Fruit fly (Drosophila melanogaster) whole organism, wandering third instar larva: Measurements from ENCODE around the gene endos.

Experiments
- CG9705 ChIP-seq: fragments of 200-800 bp; sonication (Bioruptor generic); optimal IDR thresholded peaks from 2 replicates; lab custom pipeline; 2018; ENCODE audit warnings: missing biosample characterization, mild to moderate bottlenecking, missing genetic modification characterization
- CrebA ChIP-seq: fragments of 200-800 bp; sonication (Bioruptor generic); optimal IDR thresholded peaks from 2 replicates; lab custom pipeline; 2016; ENCODE audit warnings: missing biosample characterization, mild to moderate bottlenecking, missing genetic modification characterization, borderline replicate concordance
- Dfd ChIP-seq: fragments of >200 bp; optimal IDR thresholded peaks from 2 replicates; lab custom pipeline; 2017; ENCODE audit warnings: missing biosample characterization, missing genetic modification characterization
- Dif ChIP-seq: fragments of 200-275, 200-300 bp; sonication (Bioruptor generic); optimal IDR thresholded peaks from 2 replicates; lab custom pipeline; 2018; ENCODE audit warnings: missing biosample characterization, missing genetic modification characterization; ENCODE audit not compliant: partially characterized antibody
- HLH106 ChIP-seq: fragments of 200-800 bp; optimal IDR thresholded peaks from 3 replicates; lab custom pipeline; 2019; ENCODE audit warnings: missing biosample characterization, mild to moderate bottlenecking, missing genetic modification characterization, moderate library complexity
- Hnf4 ChIP-seq: fragments of 200-800 bp; sonication (Bioruptor generic); optimal IDR thresholded peaks from 2 replicates; lab custom pipeline; 2016; ENCODE audit warnings: missing biosample characterization, mild to moderate bottlenecking, missing genetic modification characterization
- Hr78 ChIP-seq: fragments of >200 bp; optimal IDR thresholded peaks from 2 replicates; lab custom pipeline; 2017; ENCODE audit warnings: missing biosample characterization, missing genetic modification characterization
- Hr83 ChIP-seq: fragments of 200-300 bp; sonication (Bioruptor generic); optimal IDR thresholded peaks from 2 replicates; lab custom pipeline; 2016; ENCODE audit warnings: missing biosample characterization, mild to moderate bottlenecking, missing genetic modification characterization, moderate library complexity; ENCODE audit not compliant: poor library complexity, severe bottlenecking
- Jra ChIP-seq: sonication (Bioruptor generic); optimal IDR thresholded peaks from 2 replicates; lab custom pipeline; 2016; ENCODE audit warnings: missing biosample characterization, missing genetic modification characterization
- Mio ChIP-seq: sonication (Bioruptor generic); optimal IDR thresholded peaks from 2 replicates; lab custom pipeline; 2016; ENCODE audit warnings: missing biosample characterization, missing genetic modification characterization
- Myc ChIP-seq: fragments of >200 bp; optimal IDR thresholded peaks from 2 replicates; lab custom pipeline; 2017
- OdsH ChIP-seq: fragments of 200-800 bp; sonication (Bioruptor generic); optimal IDR thresholded peaks from 2 replicates; lab custom pipeline; 2016; ENCODE audit warnings: missing biosample characterization, mild to moderate bottlenecking, missing genetic modification characterization
- Rel ChIP-seq, 2 experiments: fragments of 200-800 bp; sonication (Bioruptor generic) in 1 of 2; optimal IDR thresholded peaks; 2 replicates in 1 of 2; 3 replicates in 1 of 2; lab custom pipeline; 2016 to 2019; ENCODE audit warnings: mild to moderate bottlenecking in 2 of 2, missing biosample characterization in 2 of 2, missing genetic modification characterization in 2 of 2, moderate library complexity in 1 of 2
- Sp1 ChIP-seq: fragments of 200-800 bp; sonication (Bioruptor generic); optimal IDR thresholded peaks from 3 replicates; lab custom pipeline; 2019; ENCODE audit warnings: missing biosample characterization, mild to moderate bottlenecking, missing genetic modification characterization, moderate library complexity
- Vsx2 ChIP-seq: fragments of 200-300, 225-300 bp; sonication (Bioruptor generic); optimal IDR thresholded peaks from 2 replicates; lab custom pipeline; 2018; ENCODE audit warnings: missing biosample characterization, missing genetic modification characterization; ENCODE audit not compliant: partially characterized antibody
- br ChIP-seq: fragments of 200-800 bp; sonication (Bioruptor generic); optimal IDR thresholded peaks from 2 replicates; lab custom pipeline; 2016; ENCODE audit warnings: missing biosample characterization, missing genetic modification characterization
- brk ChIP-seq: fragments of 200-800 bp; sonication (Bioruptor generic); optimal IDR thresholded peaks from 2 replicates; lab custom pipeline; 2016; ENCODE audit warnings: missing biosample characterization, mild to moderate bottlenecking, missing genetic modification characterization
- dl ChIP-seq, 2 experiments: fragments of 175-275, 200-275 bp in 1 of 2; fragments of 200-275 bp in 1 of 2; sonication (Bioruptor generic); optimal IDR thresholded peaks; lab custom pipeline; 2018; ENCODE audit warnings: mild to moderate bottlenecking in 2 of 2, missing biosample characterization in 2 of 2, missing genetic modification characterization in 2 of 2, moderate library complexity in 2 of 2; ENCODE audit not compliant: partially characterized antibody in 2 of 2, insufficient read depth in 1 of 2
- dmrt93B ChIP-seq: fragments of 200-800 bp; sonication (Bioruptor generic); optimal IDR thresholded peaks from 2 replicates; lab custom pipeline; 2018; ENCODE audit warnings: missing biosample characterization, mild to moderate bottlenecking, missing genetic modification characterization
- dsf ChIP-seq: sonication (Bioruptor generic); optimal IDR thresholded peaks from 2 replicates; lab custom pipeline; 2016; ENCODE audit warnings: missing biosample characterization, missing genetic modification characterization, borderline replicate concordance
- ey ChIP-seq: fragments of 200-800 bp; sonication (Bioruptor generic); optimal IDR thresholded peaks from 2 replicates; lab custom pipeline; 2016; ENCODE audit warnings: missing biosample characterization, missing genetic modification characterization
- fru ChIP-seq: fragments of 200-800 bp; sonication (Bioruptor generic); optimal IDR thresholded peaks from 3 replicates; lab custom pipeline; 2016; ENCODE audit warnings: missing biosample characterization, mild to moderate bottlenecking, missing genetic modification characterization
- h ChIP-seq: fragments of 200-800 bp; sonication (Bioruptor generic); optimal IDR thresholded peaks from 3 replicates; lab custom pipeline; 2016; ENCODE audit warnings: missing biosample characterization, mild to moderate bottlenecking, missing genetic modification characterization
- lola ChIP-seq: fragments of >200 bp; optimal IDR thresholded peaks from 2 replicates; lab custom pipeline; 2017; ENCODE audit warnings: missing biosample characterization, missing genetic modification characterization
- rgr ChIP-seq: fragments of 200-800 bp; sonication (Bioruptor generic); optimal IDR thresholded peaks from 3 replicates; lab custom pipeline; 2016; ENCODE audit warnings: missing biosample characterization, mild to moderate bottlenecking, missing genetic modification characterization
- sage ChIP-seq: fragments of 200-800 bp; sonication (Bioruptor generic); optimal IDR thresholded peaks from 2 replicates; lab custom pipeline; 2016; ENCODE audit warnings: missing biosample characterization, mild to moderate bottlenecking, missing genetic modification characterization
- sv ChIP-seq: fragments of 200-800 bp; sonication (Bioruptor generic); optimal IDR thresholded peaks from 3 replicates; lab custom pipeline; 2016; ENCODE audit warnings: missing biosample characterization, missing genetic modification characterization
- tai ChIP-seq: sonication (Bioruptor generic); optimal IDR thresholded peaks from 2 replicates; lab custom pipeline; 2016; ENCODE audit warnings: missing biosample characterization, missing genetic modification characterization
- woc ChIP-seq: sonication (Bioruptor generic); optimal IDR thresholded peaks from 2 replicates; lab custom pipeline; 2016; ENCODE audit warnings: missing biosample characterization, mild to moderate bottlenecking, missing genetic modification characterization

endos gene

dm6 chr3L:14001658-14002523, 29.6 kb downstream of the endos start, which contains the start of the genes Nprl3 and upSET (continued):
- no peak for TF ChIP-seq OdsH

- no peak for TF ChIP-seq brk (GFP tag; lab: Kevin White, UChicago)
- TF ChIP-seq sage (GFP tag; lab: Kevin White, UChicago): no peak
- no peak for TF ChIP-seq tai (GFP tag; lab: Kevin White, UChicago)
- no peak for TF ChIP-seq fru (GFP tag; lab: Kevin White, UChicago)
- no peak for TF ChIP-seq Dfd
- TF ChIP-seq dsf: no peak
- TF ChIP-seq CG9705 (GFP tag; lab: Kevin White, UChicago): no peak
- no peak for TF ChIP-seq OdsH
- no peak for TF ChIP-seq lola (GFP tag; lab: Kevin White, UChicago)
- TF ChIP-seq dmrt93B (GFP tag; lab: Kevin White, UChicago): no peak
- no peak for TF ChIP-seq ey (GFP tag; lab: Kevin White, UChicago)
- no peak for TF ChIP-seq Dif (GFP tag; lab: Kevin White, UChicago)
- TF ChIP-seq Hr83 (GFP tag; lab: Kevin White, UChicago): no peak
- TF ChIP-seq Hr78 (GFP tag; lab: Kevin White, UChicago): no peak
- TF ChIP-seq Rel (GFP tag; optimal IDR thresholded peaks at IDR 0.05; lab: Kevin White, UChicago): no peak
- TF ChIP-seq Rel (tag; optimal IDR thresholded peaks at IDR 0.05; lab: Kevin White, UChicago): no peak
- TF ChIP-seq Vsx2 (GFP tag; lab: Kevin White, UChicago): no peak
- TF ChIP-seq Myc (lab: Kevin White, UChicago): no peak
- TF ChIP-seq Hnf4: no peak
- TF ChIP-seq br: no peak
Measured at dm6 chr3L:13999204-13999603, 32.3 kb downstream of the endos start, which contains the start of gene CG17359. Gene CG17359 (minus strand): TSS chr3L:13999251.

- TF ChIP-seq Dif (GFP tag; lab: Kevin White, UChicago): no peak
- no peak for TF ChIP-seq Myc (lab: Kevin White, UChicago)
- no peak for TF ChIP-seq br
- peak; percentile 23 for TF ChIP-seq HLH106
Measured at dm6 chr3L:13996992-13997391, 34.5 kb downstream of the endos start, which contains the start of gene CG17361. Gene CG17361 (plus strand): TSS chr3L:13997191.

- TF ChIP-seq Mio: no peak
- TF ChIP-seq sv (GFP tag; lab: Kevin White, UChicago): no peak
- no peak for TF ChIP-seq HLH106
- TF ChIP-seq woc (GFP tag; lab: Kevin White, UChicago): no peak
- no peak for TF ChIP-seq Jra (GFP tag; lab: Kevin White, UChicago)
- no peak for TF ChIP-seq dmrt93B (GFP tag; lab: Kevin White, UChicago)
- no peak for TF ChIP-seq Dfd
- no peak for TF ChIP-seq fru (GFP tag; lab: Kevin White, UChicago)
- TF ChIP-seq h (GFP tag; lab: Kevin White, UChicago): no peak
- no peak for TF ChIP-seq Rel (GFP tag; optimal IDR thresholded peaks at IDR 0.05; lab: Kevin White, UChicago)
- TF ChIP-seq Rel (tag; optimal IDR thresholded peaks at IDR 0.05; lab: Kevin White, UChicago): no peak
- no peak for TF ChIP-seq CrebA (GFP tag; lab: Kevin White, UChicago)
- TF ChIP-seq Sp1 (GFP tag; lab: Kevin White, UChicago): no peak
- no peak for TF ChIP-seq dl (GFP tag; optimal IDR thresholded peaks at IDR 0.05; lab: Kevin White, UChicago; ENCODE audit: insufficient read depth in 1 of 2, partially characterized antibody in 2 of 2)
- TF ChIP-seq lola (GFP tag; lab: Kevin White, UChicago): no peak
- TF ChIP-seq ey (GFP tag; lab: Kevin White, UChicago): no peak
- TF ChIP-seq rgr: no peak
- TF ChIP-seq Dif (GFP tag; lab: Kevin White, UChicago): no peak
Measured at dm6 chr3L:13996437-13996836, 35.1 kb downstream of the endos start.
